Fruit fly (Drosophila melanogaster) S2 (cell line): ENCODE data around the gene sle.
"Not testable (repeated sequence)": the region's sequence is repeated elsewhere in the genome, so short reads cannot be mapped to it uniquely, and the experiment has no call there.

ENCODE experiments used
- CG8478 ChIP-seq: fragments of >200 bp; optimal IDR thresholded peaks from 2 replicates; lab custom pipeline; 2018
- CTCF ChIP-seq, 2 experiments: fragments of >200 bp; optimal IDR thresholded peaks; 2 replicates each; lab custom pipeline; 2018

sle gene

dm6 chr3R:10332823-10333263 lies at the start of gene sle:
Gene sle, plus strand, starts transcription at chr3R:10333115.
- no peak for TF ChIP-seq CTCF (optimal IDR thresholded peaks at IDR 0.05; lab: Kevin White, UChicago)
- no peak for TF ChIP-seq CG8478

DNA sequence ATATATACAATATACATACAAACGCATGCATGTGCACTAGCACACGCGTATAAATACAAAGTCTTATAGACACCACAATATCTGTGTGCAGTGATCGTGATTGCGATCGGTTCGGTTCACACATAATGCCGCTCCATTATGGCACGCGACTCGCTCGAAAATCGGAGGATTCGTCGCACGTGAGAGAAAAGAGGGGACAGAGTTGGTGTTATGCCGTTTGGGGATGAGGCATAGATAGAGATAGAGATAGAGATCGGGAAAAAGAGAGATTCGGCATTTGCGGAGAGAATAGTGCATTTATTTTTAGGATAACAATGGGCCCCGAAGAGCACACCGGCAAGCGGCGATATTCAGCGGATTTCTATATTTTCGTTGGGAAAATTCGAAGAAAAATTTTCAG lies 48.7 kb upstream of the sle start:
- TF ChIP-seq CTCF (optimal IDR thresholded peaks at IDR 0.05; lab: Kevin White, UChicago) (no peak), CG8478 (no peak)

DNA sequence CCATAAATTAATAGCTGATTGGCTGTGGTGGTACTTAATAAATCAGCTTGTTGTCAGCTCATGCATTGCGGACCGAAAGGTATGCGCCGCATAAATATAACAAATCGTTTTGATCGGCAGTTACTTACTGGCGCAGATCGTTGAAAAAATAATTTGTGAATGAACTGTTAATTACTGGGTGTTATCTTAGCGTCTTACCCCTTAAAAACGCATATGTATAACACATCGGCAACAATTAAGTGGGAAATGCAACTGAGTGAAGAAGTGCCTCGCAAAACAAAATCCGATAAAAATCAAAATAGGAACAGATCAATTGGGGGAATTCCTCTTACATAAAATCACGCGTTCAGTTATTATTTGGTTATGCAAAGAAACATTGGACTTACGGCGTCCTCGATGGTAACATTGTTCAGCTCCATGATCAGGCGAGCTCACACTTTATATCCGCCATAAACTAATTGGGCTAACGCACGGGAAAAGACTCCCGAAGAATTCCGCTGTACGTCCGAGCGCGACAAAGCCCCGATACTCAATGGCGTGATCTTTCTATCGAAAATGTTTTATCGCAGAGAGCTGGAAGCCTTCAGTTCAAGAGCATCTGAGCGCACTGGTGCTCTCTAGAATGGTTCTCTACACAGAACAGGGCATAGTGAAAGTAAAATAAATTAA lies 21.7 kb upstream of the sle start, which contains the start of gene CG6293:
Gene CG6293 (minus strand): TSS at position 538 of the 669 bp plus-strand sequence.
- TF ChIP-seq CTCF (optimal IDR thresholded peaks at IDR 0.05; lab: Kevin White, UChicago) (no peak), CG8478 (no peak)

- no peak for TF ChIP-seq CTCF (optimal IDR thresholded peaks at IDR 0.05; lab: Kevin White, UChicago)
- no peak for TF ChIP-seq CG8478
Observed at dm6 chr3R:10311745-10312088, 21.2 kb upstream of the sle start.

dm6 chr3R:10330734-10331642 lies 1.9 kb upstream of the sle start, which contains the start of the genes Bruce and CG12818:
Gene Bruce, minus strand, starts transcription at chr3R:10331353.
Gene CG12818, plus strand, starts transcription at chr3R:10331581.
- peak in 1 of 2 experiments; percentile 43 for TF ChIP-seq CTCF (optimal IDR thresholded peaks at IDR 0.05; lab: Kevin White, UChicago)
- TF ChIP-seq CG8478, result no peak

DNA sequence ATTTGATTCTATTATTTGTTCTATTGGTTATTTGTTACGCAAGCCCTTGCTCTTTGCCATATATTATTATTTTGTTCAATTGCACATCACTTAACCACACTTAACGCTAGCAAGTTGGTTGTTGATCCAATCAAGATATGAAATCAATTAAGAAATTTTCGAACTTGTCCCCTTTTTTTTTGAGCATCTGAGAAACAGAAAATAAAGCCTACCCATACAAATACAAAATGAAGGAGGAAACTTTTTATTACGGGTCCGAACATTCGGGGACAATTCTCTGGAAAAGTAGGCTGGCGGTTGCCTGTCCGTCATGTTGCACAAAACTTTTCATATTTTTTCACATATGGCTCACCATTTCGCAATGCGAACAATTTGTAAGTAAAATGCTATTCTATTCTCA lies 5.1 kb downstream of the sle start, which contains the start of gene CG12592:
Gene CG12592 (plus strand): TSS at position 301 of the 400 bp plus-strand sequence.
- not testable (repeated sequence) for TF ChIP-seq CG8478; CTCF (optimal IDR thresholded peaks at IDR 0.05; lab: Kevin White, UChicago)

- not testable (repeated sequence) for TF ChIP-seq CG8478; CTCF (optimal IDR thresholded peaks at IDR 0.05; lab: Kevin White, UChicago)
Observed at dm6 chr3R:10340649-10341048, 7.7 kb downstream of the sle start, which contains the start of gene CG18545. Gene CG18545, plus strand, starts transcription at chr3R:10340949.

dm6 chr3R:10348461-10348860 lies 15.5 kb downstream of the sle start, which contains the start of gene CG31406:
Gene CG31406, plus strand, starts transcription at chr3R:10348761.
- TF ChIP-seq CTCF (optimal IDR thresholded peaks at IDR 0.05; lab: Kevin White, UChicago); CG8478: not testable (repeated sequence)

- TF ChIP-seq CG8478 (no peak), CTCF (optimal IDR thresholded peaks at IDR 0.05; lab: Kevin White, UChicago) (peak; percentile 13 to 66)
Observed at dm6 chr3R:10349987-10350386, 17.1 kb downstream of the sle start, which contains the start of gene jumu. Gene jumu, plus strand, starts transcription at chr3R:10350182.

- TF ChIP-seq CG8478, result no peak
- TF ChIP-seq CTCF (optimal IDR thresholded peaks at IDR 0.05; lab: Kevin White, UChicago), result no peak
Observed at dm6 chr3R:10350741-10351629, 18.1 kb downstream of the sle start.

dm6 chr3R:10351960-10352458 lies 19.1 kb downstream of the sle start:
- TF ChIP-seq CG8478 (no peak), CTCF (optimal IDR thresholded peaks at IDR 0.05; lab: Kevin White, UChicago) (no peak)

- TF ChIP-seq CG8478, result no peak
- TF ChIP-seq CTCF (optimal IDR thresholded peaks at IDR 0.05; lab: Kevin White, UChicago), result no peak
Observed at dm6 chr3R:10352844-10353243, 19.9 kb downstream of the sle start.

- no peak for TF ChIP-seq CTCF (optimal IDR thresholded peaks at IDR 0.05; lab: Kevin White, UChicago)
- TF ChIP-seq CG8478, result no peak
Observed at dm6 chr3R:10353932-10354703, 21.2 kb downstream of the sle start.
